Worm (Caenorhabditis elegans): ENCODE results near the gene seip-1.

- TF ChIP-seq sup-37 (GFP tag; optimal IDR thresholded peaks at IDR 0.05) (no peak), ets-5 (GFP tag; IDR thresholded peaks at IDR 0.05) (no peak), fkh-4 (tag; optimal IDR thresholded peaks at IDR 0.05; ENCODE audit: borderline replicate concordance) (no peak), nhr-11 (tag; optimal IDR thresholded peaks at IDR 0.05) (no peak), nhr-237 (tag; optimal IDR thresholded peaks at IDR 0.05) (no peak), unc-86 (tag; optimal IDR thresholded peaks at IDR 0.05) (no peak), ceh-82 (tag; optimal IDR thresholded peaks at IDR 0.05) (no peak), F16B12.6 (tag; optimal IDR thresholded peaks at IDR 0.05) (no peak), tbx-2 (tag; optimal IDR thresholded peaks at IDR 0.05) (no peak)
Observed at ce11 chrV:6034714-6035113, 18.3 kb downstream of the seip-1 start, which contains the start of gene dhs-17.
